Fruit fly (Drosophila melanogaster) whole organism, embryonic: ENCODE measurements around the gene InR.

Source experiments
- Atf-2 ChIP-seq: fragments of 200-800 bp; sonication (Bioruptor generic); optimal IDR thresholded peaks from 2 replicates; lab custom pipeline; 2016; ENCODE audit warnings: missing biosample characterization, missing genetic modification characterization
- B-H1 ChIP-seq: fragments of 200-800 bp; sonication (Bioruptor generic); IDR thresholded peaks from 3 replicates; pipeline ENCODE4 v1.3.6; 2022; ENCODE audit warnings: missing biosample characterization, missing genetic modification characterization
- CG10274 ChIP-seq: fragments of 200-800 bp; sonication (Bioruptor generic); optimal IDR thresholded peaks from 3 replicates; lab custom pipeline; 2017; ENCODE audit warnings: missing biosample characterization, mild to moderate bottlenecking, missing genetic modification characterization
- CG10543 ChIP-seq: fragments of 200-800 bp; sonication (Bioruptor generic); optimal IDR thresholded peaks from 3 replicates; lab custom pipeline; 2017; ENCODE audit warnings: missing biosample characterization, mild to moderate bottlenecking, missing genetic modification characterization, moderate library complexity
- CG11093 ChIP-seq: fragments of 200-800 bp; sonication (Bioruptor generic); IDR thresholded peaks from 3 replicates; pipeline ENCODE4 v1.3.6; 2022; ENCODE audit warnings: missing biosample characterization, missing genetic modification characterization
- CG11456 ChIP-seq: fragments of 200-800 bp; sonication (Bioruptor generic); IDR thresholded peaks from 3 replicates; pipeline ENCODE4 v1.3.6; 2022; ENCODE audit warnings: missing biosample characterization, missing genetic modification characterization
- CG11560 ChIP-seq: fragments of 200-800 bp; sonication (Bioruptor generic); IDR thresholded peaks from 3 replicates; pipeline ENCODE4 v1.3.6; 2022; ENCODE audit warnings: missing biosample characterization, missing genetic modification characterization
- CG11696 ChIP-seq: fragments of 200-800 bp; sonication (Bioruptor generic); IDR thresholded peaks from 2 replicates; pipeline ENCODE4 v1.3.6; 2022; ENCODE audit warnings: missing biosample characterization, missing genetic modification characterization
- CG12391 ChIP-seq: fragments of 200-800 bp; sonication (Bioruptor generic); optimal IDR thresholded peaks from 3 replicates; lab custom pipeline; 2018; ENCODE audit warnings: missing biosample characterization, mild to moderate bottlenecking, missing genetic modification characterization, moderate library complexity
- CG1529 ChIP-seq: fragments of 200-800 bp; sonication (Bioruptor generic); optimal IDR thresholded peaks from 3 replicates; lab custom pipeline; 2018; ENCODE audit warnings: missing biosample characterization, missing genetic modification characterization
- CG1603 ChIP-seq: fragments of 200-800 bp; sonication (Bioruptor generic); optimal IDR thresholded peaks from 2 replicates; lab custom pipeline; 2019; ENCODE audit warnings: missing biosample characterization, mild to moderate bottlenecking, missing genetic modification characterization, moderate library complexity
- CG1647 ChIP-seq: fragments of 200-800 bp; sonication (Bioruptor generic); optimal IDR thresholded peaks from 3 replicates; lab custom pipeline; 2016; ENCODE audit warnings: missing biosample characterization, missing genetic modification characterization
- CG17385 ChIP-seq: fragments of 200-800 bp; sonication (Bioruptor generic); optimal IDR thresholded peaks from 3 replicates; lab custom pipeline; 2018; ENCODE audit warnings: missing biosample characterization, mild to moderate bottlenecking, missing genetic modification characterization
- CG18619 ChIP-seq: fragments of 200-800 bp; sonication (Bioruptor generic); optimal IDR thresholded peaks from 3 replicates; lab custom pipeline; 2017; ENCODE audit warnings: missing biosample characterization, mild to moderate bottlenecking, missing genetic modification characterization
- CG2199 ChIP-seq: fragments of 200-800 bp; sonication (Bioruptor generic); IDR thresholded peaks from 3 replicates; pipeline ENCODE4 v1.3.6; 2022; ENCODE audit warnings: missing biosample characterization, missing genetic modification characterization
- CG2712 ChIP-seq: fragments of 200-800 bp; optimal IDR thresholded peaks from 3 replicates; lab custom pipeline; 2019; ENCODE audit warnings: missing biosample characterization, mild to moderate bottlenecking, missing genetic modification characterization, moderate library complexity
- CG2889 ChIP-seq: fragments of 200-800 bp; sonication (Bioruptor generic); IDR thresholded peaks from 3 replicates; pipeline ENCODE4 v1.3.6; 2022; ENCODE audit warnings: missing biosample characterization, missing genetic modification characterization
- CG3407 ChIP-seq: fragments of 200-800 bp; sonication (Bioruptor generic); optimal IDR thresholded peaks from 2 replicates; lab custom pipeline; 2018; ENCODE audit warnings: missing biosample characterization, mild to moderate bottlenecking, missing genetic modification characterization
- CG3726 ChIP-seq: fragments of 200-800 bp; sonication (Bioruptor generic); IDR thresholded peaks from 3 replicates; pipeline ENCODE4, ENCODE4 v1.3.6; 2022; ENCODE audit warnings: missing biosample characterization, missing genetic modification characterization
- CG3838 ChIP-seq: fragments of 200-800 bp; sonication (Bioruptor generic); optimal IDR thresholded peaks from 3 replicates; lab custom pipeline; 2016; ENCODE audit warnings: missing biosample characterization, missing genetic modification characterization
- CG43689 ChIP-seq: fragments of 200-800 bp; sonication (Bioruptor generic); IDR thresholded peaks from 2 replicates; pipeline ENCODE4 v1.3.6; 2022; ENCODE audit warnings: missing biosample characterization, missing genetic modification characterization
- CG4617 ChIP-seq: fragments of 200-800 bp; sonication (Bioruptor generic); optimal IDR thresholded peaks from 3 replicates; lab custom pipeline; 2016; ENCODE audit warnings: missing biosample characterization, missing genetic modification characterization, borderline replicate concordance
- CG5953 ChIP-seq: fragments of 200-800 bp; sonication (Bioruptor generic); IDR thresholded peaks from 2 replicates; pipeline ENCODE4 v1.3.6; 2022; ENCODE audit warnings: missing biosample characterization, missing genetic modification characterization
- CG6765 ChIP-seq: fragments of 200-800 bp; sonication (Bioruptor generic); optimal IDR thresholded peaks from 3 replicates; lab custom pipeline; 2017; ENCODE audit warnings: missing biosample characterization, mild to moderate bottlenecking, missing genetic modification characterization
- CG7839 ChIP-seq: fragments of 200-800 bp; sonication (Bioruptor generic); optimal IDR thresholded peaks from 3 replicates; lab custom pipeline; 2018; ENCODE audit warnings: missing biosample characterization, mild to moderate bottlenecking, missing genetic modification characterization, moderate library complexity
- CG9215 ChIP-seq: fragments of 200-800 bp; sonication (Bioruptor generic); IDR thresholded peaks from 2 replicates; pipeline ENCODE4 v1.3.6; 2022; ENCODE audit warnings: missing biosample characterization, missing genetic modification characterization
- CG9609 ChIP-seq: fragments of 200-800 bp; sonication (Bioruptor generic); optimal IDR thresholded peaks from 3 replicates; lab custom pipeline; 2016; ENCODE audit warnings: missing biosample characterization, missing genetic modification characterization
- CHES-1-like ChIP-seq: fragments of 200-800 bp; sonication (Bioruptor generic); optimal IDR thresholded peaks from 2 replicates; lab custom pipeline; 2016; ENCODE audit warnings: missing biosample characterization, missing genetic modification characterization
- CTCF ChIP-seq: fragments of 200-800 bp; sonication (Bioruptor generic); optimal IDR thresholded peaks from 2 replicates; lab custom pipeline; 2017; ENCODE audit warnings: missing biosample characterization, mild to moderate bottlenecking, missing genetic modification characterization, moderate library complexity
- Doc2 ChIP-seq: fragments of 200-800 bp; sonication (Bioruptor generic); IDR thresholded peaks from 2 replicates; pipeline ENCODE4 v1.3.6; 2022; ENCODE audit warnings: missing biosample characterization, missing genetic modification characterization
- Drgx ChIP-seq: fragments of 200-800 bp; sonication (Bioruptor generic); IDR thresholded peaks from 2 replicates; pipeline ENCODE4 v1.3.6; 2022; ENCODE audit warnings: missing biosample characterization, missing genetic modification characterization
- Fer1 ChIP-seq: fragments of 200-800 bp; sonication (Bioruptor generic); optimal IDR thresholded peaks from 2 replicates; lab custom pipeline; 2017; ENCODE audit warnings: missing biosample characterization, mild to moderate bottlenecking, missing genetic modification characterization
- HLH3B ChIP-seq: fragments of 200-800 bp; sonication (Bioruptor generic); IDR thresholded peaks from 2 replicates; pipeline ENCODE4 v1.3.6; 2022; ENCODE audit warnings: missing biosample characterization, missing genetic modification characterization
- Med ChIP-seq: fragments of 200-800 bp; sonication (Bioruptor generic); peaks from one replicate; lab custom pipeline; 2016; ENCODE audit warnings: missing biosample characterization, missing genetic modification characterization, mild to moderate bottlenecking, inconsistent platforms, moderate library complexity
- Side ChIP-seq: fragments of 200-800 bp; sonication (Bioruptor generic); optimal IDR thresholded peaks from 2 replicates; lab custom pipeline; 2016; ENCODE audit warnings: missing biosample characterization, missing genetic modification characterization
- YL-1 ChIP-seq: fragments of 200-800 bp; sonication (Bioruptor generic); optimal IDR thresholded peaks from 3 replicates; lab custom pipeline; 2017; ENCODE audit warnings: missing biosample characterization, mild to moderate bottlenecking, missing genetic modification characterization
- ash1 ChIP-seq: fragments of 200-800 bp; sonication (Bioruptor generic); optimal IDR thresholded peaks from 2 replicates; lab custom pipeline; 2018; ENCODE audit warnings: missing biosample characterization, mild to moderate bottlenecking, missing genetic modification characterization
- ci ChIP-seq: fragments of 200-800 bp; sonication (Bioruptor generic); IDR thresholded peaks from 3 replicates; pipeline ENCODE4 v1.3.6; 2022; ENCODE audit warnings: missing biosample characterization, missing genetic modification characterization
- esg ChIP-seq: fragments of 200-800 bp; sonication (Bioruptor generic); conservative IDR thresholded peaks from 2 replicates; pipeline ENCODE4 v1.3.6; 2022; ENCODE audit warnings: missing biosample characterization, missing genetic modification characterization
- gcm2 ChIP-seq: fragments of 200-800 bp; sonication (Bioruptor generic); optimal IDR thresholded peaks from 2 replicates; lab custom pipeline; 2016; ENCODE audit warnings: missing biosample characterization, missing genetic modification characterization
- grn ChIP-seq: fragments of 200-800 bp; sonication (Bioruptor generic); optimal IDR thresholded peaks from 3 replicates; lab custom pipeline; 2017; ENCODE audit warnings: missing biosample characterization, missing genetic modification characterization
- gsb ChIP-seq: fragments of 200-800 bp; sonication (Bioruptor generic); IDR thresholded peaks from 2 replicates; pipeline ENCODE4 v1.3.6; 2022; ENCODE audit warnings: missing biosample characterization, missing genetic modification characterization
- hbn ChIP-seq: fragments of 200-800 bp; sonication (Bioruptor generic); IDR thresholded peaks from 2 replicates; pipeline ENCODE4 v1.3.6; 2022; ENCODE audit warnings: missing biosample characterization, missing genetic modification characterization; ENCODE audit not compliant: partially characterized antibody
- ken ChIP-seq: fragments of 200-800 bp; sonication (Bioruptor generic); IDR thresholded peaks from 3 replicates; pipeline ENCODE4 v1.3.6; 2022; ENCODE audit warnings: missing biosample characterization, missing genetic modification characterization
- otp ChIP-seq: fragments of 200-800 bp; sonication (Bioruptor generic); IDR thresholded peaks from 3 replicates; pipeline ENCODE4, ENCODE4 v1.3.6; 2022; ENCODE audit warnings: missing biosample characterization, missing genetic modification characterization
- sd ChIP-seq: fragments of 200-800 bp; sonication (Bioruptor generic); optimal IDR thresholded peaks from 3 replicates; lab custom pipeline; 2018; ENCODE audit warnings: missing biosample characterization, mild to moderate bottlenecking, missing genetic modification characterization, moderate library complexity
- stc ChIP-seq: fragments of 200-800 bp; sonication (Bioruptor generic); IDR thresholded peaks from 2 replicates; pipeline ENCODE4 v1.3.6; 2022; ENCODE audit warnings: missing biosample characterization, missing genetic modification characterization
- tll ChIP-seq, 2 experiments: fragments of 200-800 bp in 1 of 2; fragments of >200 bp in 1 of 2; sonication (Bioruptor generic) in 1 of 2; optimal IDR thresholded peaks; 2 replicates each; lab custom pipeline; 2017 to 2019; ENCODE audit warnings: missing biosample characterization in 2 of 2, missing genetic modification characterization in 2 of 2, mild to moderate bottlenecking in 1 of 2, moderate library complexity in 1 of 2
- vnd ChIP-seq: fragments of 200-800 bp; sonication (Bioruptor generic); IDR thresholded peaks from 3 replicates; pipeline ENCODE4 v1.3.6; 2022; ENCODE audit warnings: missing biosample characterization, missing genetic modification characterization; ENCODE audit not compliant: partially characterized antibody
- wek ChIP-seq: fragments of 200-800 bp; sonication (Bioruptor generic); optimal IDR thresholded peaks from 3 replicates; lab custom pipeline; 2018; ENCODE audit warnings: missing biosample characterization, mild to moderate bottlenecking, missing genetic modification characterization, moderate library complexity
- z ChIP-seq: fragments of 200-800 bp; sonication (Bioruptor generic); IDR thresholded peaks from 3 replicates; pipeline ENCODE4 v1.3.6; 2022; ENCODE audit warnings: missing biosample characterization, missing genetic modification characterization
- zen ChIP-seq: fragments of 200-800 bp; sonication (Bioruptor generic); optimal IDR thresholded peaks from 3 replicates; lab custom pipeline; 2018; ENCODE audit warnings: missing biosample characterization, mild to moderate bottlenecking, missing genetic modification characterization, moderate library complexity
- zfh1 ChIP-seq: fragments of 200-800 bp; sonication (Bioruptor generic); IDR thresholded peaks from 3 replicates; pipeline ENCODE4 v1.3.6; 2022; ENCODE audit warnings: missing biosample characterization, missing genetic modification characterization

Gene InR

dm6 chr3R:21611629-21612180 is 7.4 kb downstream of the InR start:
- TF ChIP-seq stc (no peak), ci (GFP tag; lab: Robert Waterston, UW) (no peak), CG1529 (no peak), CG1647 (no peak), CG10543 (GFP tag; lab: Kevin White, UChicago) (no peak), tll (GFP tag; optimal IDR thresholded peaks at IDR 0.05; lab: Kevin White, UChicago) (peak in 1 of 2 experiments; percentile 81), Drgx (GFP tag; lab: Robert Waterston, UW) (no peak), Fer1 (GFP tag; lab: Kevin White, UChicago) (no peak), gcm2 (GFP tag; lab: Kevin White, UChicago) (no peak), CG1603 (no peak), gsb (GFP tag; lab: Robert Waterston, UW) (no peak), CG17385 (peak; percentile 53), CG6765 (GFP tag; lab: Kevin White, UChicago) (no peak), Med (GFP tag; lab: Kevin White, UChicago) (peak; percentile 54), CG9609 (GFP tag; lab: Kevin White, UChicago) (no peak), CG3838 (GFP tag; lab: Kevin White, UChicago) (no peak), CG11696 (GFP tag; lab: Robert Waterston, UW) (no peak), CG3407 (GFP tag; lab: Kevin White, UChicago) (no peak), CG5953 (no peak), HLH3B (GFP tag; lab: Robert Waterston, UW) (no peak), otp (GFP tag; lab: Robert Waterston, UW) (no peak), B-H1 (GFP tag; lab: Robert Waterston, UW) (no peak), grn (GFP tag; lab: Kevin White, UChicago) (no peak), CG11560 (tag; lab: Robert Waterston, UW) (no peak), Atf-2 (GFP tag; lab: Kevin White, UChicago) (no peak), CG10274 (GFP tag; lab: Kevin White, UChicago) (no peak), CG2712 (tag; lab: Kevin White, UChicago) (no peak), CTCF (GFP tag; lab: Kevin White, UChicago) (no peak), esg (GFP tag; lab: Robert Waterston, UW) (no peak), CG12391 (tag; lab: Kevin White, UChicago) (no peak), Doc2 (GFP tag; lab: Robert Waterston, UW) (no peak), CG11456 (GFP tag; lab: Robert Waterston, UW) (no peak), vnd (GFP tag; lab: Robert Waterston, UW) (no peak), CG3726 (GFP tag; lab: Robert Waterston, UW) (no peak), CG43689 (GFP tag; lab: Robert Waterston, UW) (no peak), z (GFP tag; lab: Robert Waterston, UW) (no peak), CG7839 (no peak), ash1 (GFP tag; lab: Kevin White, UChicago) (no peak), CHES-1-like (GFP tag; lab: Kevin White, UChicago) (no peak), CG9215 (no peak), hbn (no peak), CG2199 (GFP tag; lab: Robert Waterston, UW) (no peak), CG11093 (GFP tag; lab: Robert Waterston, UW) (no peak), CG2889 (no peak), zen (tag; lab: Kevin White, UChicago) (peak; percentile 46), Side (no peak), CG18619 (GFP tag; lab: Kevin White, UChicago) (no peak), sd (no peak), CG4617 (no peak), YL-1 (GFP tag; lab: Kevin White, UChicago) (no peak), ken (GFP tag; lab: Robert Waterston, UW) (no peak), zfh1 (GFP tag; lab: Robert Waterston, UW) (no peak), wek (no peak)
